Worm (Caenorhabditis elegans) whole organism, L4 larva: ENCODE results near the gene crh-1.

Source experiments
- F10B5.3 ChIP-seq: sonication (generic microtip); optimal IDR thresholded peaks from 2 replicates; lab custom pipeline; 2016; ENCODE audit warnings: mild to moderate bottlenecking, missing genetic modification characterization, missing compliant biosample characterization
- F26F4.8 ChIP-seq: fragments of 200-800 bp; sonication (Bioruptor generic); conservative IDR thresholded peaks from 2 replicates; pipeline ENCODE4 v1.3.6; 2022; ENCODE audit warnings: missing genetic modification characterization, missing compliant biosample characterization
- F37D6.2 ChIP-seq: sonication (generic microtip); optimal IDR thresholded peaks from 2 replicates; lab custom pipeline; 2016; ENCODE audit warnings: mild to moderate bottlenecking, missing genetic modification characterization, missing compliant biosample characterization
- T20F7.1 ChIP-seq: fragments of 200-800 bp; sonication (Bioruptor generic); optimal IDR thresholded peaks from 2 replicates; lab custom pipeline; 2018; ENCODE audit warnings: mild to moderate bottlenecking, missing genetic modification characterization, missing compliant biosample characterization
- Y48G9A.11 ChIP-seq: fragments of 200-800 bp; sonication (Bioruptor generic); IDR thresholded peaks from 2 replicates; pipeline ENCODE4 v1.3.6; 2022; ENCODE audit warnings: missing genetic modification reagents, missing genetic modification characterization, missing compliant biosample characterization
- ZK546.5 ChIP-seq, 2 experiments: sonication (generic microtip); optimal IDR thresholded peaks; 2 replicates each; lab custom pipeline; 2017; ENCODE audit warnings: missing biosample characterization in 2 of 2, missing genetic modification characterization in 2 of 2
- aha-1 ChIP-seq: fragments of 150-350 bp; peaks from one replicate; lab custom pipeline; 2014; ENCODE audit warnings: missing biosample characterization, missing genetic modification characterization
- aly-2 ChIP-seq: sonication (generic microtip); optimal IDR thresholded peaks from 2 replicates; lab custom pipeline; 2018; ENCODE audit warnings: missing biosample characterization, missing genetic modification characterization
- arid-1 ChIP-seq: fragments of 200-800 bp; sonication (Bioruptor generic); conservative IDR thresholded peaks from 2 replicates; pipeline ENCODE4 v1.3.6; 2022; ENCODE audit warnings: missing genetic modification reagents, missing genetic modification characterization, missing compliant biosample characterization
- attf-4 ChIP-seq: sonication (generic microtip); optimal IDR thresholded peaks from 3 replicates; lab custom pipeline; 2017; ENCODE audit warnings: missing biosample characterization, missing genetic modification characterization
- ceh-28 ChIP-seq: fragments of 150-350 bp; optimal IDR thresholded peaks from 2 replicates; lab custom pipeline; 2014; ENCODE audit warnings: missing biosample characterization, missing genetic modification reagents, missing genetic modification characterization
- daf-16 ChIP-seq, 3 experiments: sonication (generic microtip); optimal IDR thresholded peaks; 2 replicates each; lab custom pipeline; 2016 to 2017; ENCODE audit warnings: missing genetic modification characterization in 3 of 3, missing genetic modification reagents in 3 of 3, mild to moderate bottlenecking in 2 of 3, missing compliant biosample characterization in 2 of 3, missing biosample characterization in 1 of 3, moderate library complexity in 1 of 3
- daf-8 ChIP-seq: fragments of 200-800 bp; sonication (Bioruptor generic); IDR thresholded peaks from 2 replicates; pipeline ENCODE4 v1.3.6; 2022; ENCODE audit warnings: missing genetic modification characterization, missing compliant biosample characterization
- dmd-8 ChIP-seq: fragments of 200-800 bp; sonication (Bioruptor generic); IDR thresholded peaks from 2 replicates; pipeline ENCODE4 v1.3.6; 2022; ENCODE audit warnings: missing genetic modification characterization, missing compliant biosample characterization
- duxl-1 ChIP-seq: sonication (generic microtip); optimal IDR thresholded peaks from 2 replicates; lab custom pipeline; 2016; ENCODE audit warnings: mild to moderate bottlenecking, missing genetic modification characterization, moderate library complexity, missing compliant biosample characterization; ENCODE audit not compliant: poor library complexity
- egl-27 ChIP-seq: sonication (generic microtip); optimal IDR thresholded peaks from 3 replicates; lab custom pipeline; 2017; ENCODE audit warnings: missing biosample characterization, missing genetic modification reagents, missing genetic modification characterization
- jun-1 ChIP-seq: fragments of 150-350 bp; optimal IDR thresholded peaks from 2 replicates; lab custom pipeline; 2014; ENCODE audit warnings: missing biosample characterization, missing genetic modification reagents, missing genetic modification characterization
- lim-7 ChIP-seq: fragments of 200-800 bp; sonication (Bioruptor generic); IDR thresholded peaks from 2 replicates; pipeline ENCODE4 v1.3.6; 2022; ENCODE audit warnings: missing genetic modification characterization, missing compliant biosample characterization
- lin-13 ChIP-seq: fragments of 150-350 bp; optimal IDR thresholded peaks from 2 replicates; lab custom pipeline; 2014; ENCODE audit warnings: missing biosample characterization, missing genetic modification reagents, missing genetic modification characterization
- lin-15B ChIP-seq: fragments of 150-350 bp; sonication (generic microtip); optimal IDR thresholded peaks from 3 replicates; lab custom pipeline; 2014; ENCODE audit warnings: missing biosample characterization, missing genetic modification characterization
- lin-39 ChIP-seq: fragments of 150-350 bp; optimal IDR thresholded peaks from 2 replicates; lab custom pipeline; 2014; ENCODE audit warnings: missing biosample characterization, missing genetic modification reagents, missing genetic modification characterization
- lir-3 ChIP-seq: sonication (generic microtip); optimal IDR thresholded peaks from 2 replicates; lab custom pipeline; 2016; ENCODE audit warnings: mild to moderate bottlenecking, missing genetic modification characterization, missing compliant biosample characterization
- lsy-2 ChIP-seq, 2 experiments: fragments of 150-350 bp in 1 of 2; sonication (generic microtip) in 1 of 2; optimal IDR thresholded peaks; 2 replicates each; lab custom pipeline; 2014 to 2017; ENCODE audit warnings: missing biosample characterization in 2 of 2, missing genetic modification characterization in 2 of 2
- madf-9 ChIP-seq: fragments of 200-800 bp; sonication (Bioruptor generic); conservative IDR thresholded peaks from 2 replicates; pipeline ENCODE4 v1.3.6; 2022; ENCODE audit warnings: missing genetic modification reagents, missing genetic modification characterization, missing compliant biosample characterization
- nhr-102 ChIP-seq: sonication (generic microtip); optimal IDR thresholded peaks from 2 replicates; lab custom pipeline; 2016; ENCODE audit warnings: mild to moderate bottlenecking, missing genetic modification characterization, moderate library complexity, missing compliant biosample characterization
- nhr-11 ChIP-seq: fragments of 150-350 bp; optimal IDR thresholded peaks from 2 replicates; lab custom pipeline; 2014; ENCODE audit warnings: missing biosample characterization, missing genetic modification characterization
- nhr-42 ChIP-seq: fragments of 200-800 bp; sonication (Bioruptor generic); IDR thresholded peaks from 2 replicates; pipeline ENCODE4 v1.3.6; 2022; ENCODE audit warnings: missing genetic modification characterization, missing compliant biosample characterization
- nhr-76 ChIP-seq: fragments of 150-350 bp; optimal IDR thresholded peaks from 2 replicates; lab custom pipeline; 2014; ENCODE audit warnings: missing biosample characterization, missing genetic modification characterization
- nhr-77 ChIP-seq: fragments of 150-350 bp; optimal IDR thresholded peaks from 2 replicates; lab custom pipeline; 2014; ENCODE audit warnings: missing biosample characterization, missing genetic modification characterization
- pha-4 ChIP-seq, 2 experiments: fragments of 150-350 bp in 1 of 2; fragments of 200-800 bp in 1 of 2; sonication (Bioruptor generic) in 1 of 2; IDR thresholded peaks in 1 of 2; optimal IDR thresholded peaks in 1 of 2; 2 replicates each; pipeline versions ENCODE4 v1.3.6 to Lab custom; 2014 to 2022; ENCODE audit warnings: missing genetic modification characterization in 2 of 2, missing genetic modification reagents in 2 of 2, missing biosample characterization in 1 of 2, missing compliant biosample characterization in 1 of 2
- php-3 ChIP-seq: fragments of 200-800 bp; sonication (Bioruptor generic); IDR thresholded peaks from 2 replicates; pipeline ENCODE4 v1.3.6; 2022; ENCODE audit warnings: missing genetic modification reagents, missing genetic modification characterization, missing compliant biosample characterization
- rbr-2 ChIP-seq: sonication (generic microtip); optimal IDR thresholded peaks from 2 replicates; lab custom pipeline; 2016; ENCODE audit warnings: missing genotype, missing genetic modification characterization, missing compliant biosample characterization
- saeg-2 ChIP-seq: fragments of 200-800 bp; sonication (Bioruptor generic); IDR thresholded peaks from 2 replicates; pipeline ENCODE4 v1.3.6; 2022; ENCODE audit warnings: missing genetic modification reagents, missing genetic modification characterization, missing compliant biosample characterization
- sdz-12 ChIP-seq: fragments of 200-800 bp; sonication (Bioruptor generic); optimal IDR thresholded peaks from 2 replicates; lab custom pipeline; 2018; ENCODE audit warnings: mild to moderate bottlenecking, missing genetic modification characterization, missing compliant biosample characterization
- set-16 ChIP-seq: fragments of 200-800 bp; sonication (Bioruptor generic); IDR thresholded peaks from 2 replicates; pipeline ENCODE4 v1.3.6; 2022; ENCODE audit warnings: missing genetic modification reagents, missing genetic modification characterization, missing compliant biosample characterization
- snpc-1.2 ChIP-seq: fragments of 200-800 bp; sonication (Bioruptor generic); IDR thresholded peaks from 2 replicates; pipeline ENCODE4 v1.3.6; 2022; ENCODE audit warnings: missing genetic modification reagents, missing genetic modification characterization, missing compliant biosample characterization
- spr-3 ChIP-seq: fragments of 200-800 bp; sonication (Bioruptor generic); optimal IDR thresholded peaks from 2 replicates; lab custom pipeline; 2018; ENCODE audit warnings: mild to moderate bottlenecking, missing genetic modification characterization, missing compliant biosample characterization

crh-1 gene

ce11 chrIII:11611618-11612247 is 45.8 kb upstream of the crh-1 start:
- TF ChIP-seq dmd-8 (GFP tag; lab: Robert Waterston, UW) (0 out of 2 replicates have a peak, but pooled peaks have one; percentile 39), pha-4 (GFP tag; IDR thresholded peaks at IDR 0.05; lab: Robert Waterston, UW) (peak; percentile 98; the same call in 1 of the 2 replicates), pha-4 (tag; optimal IDR thresholded peaks at IDR 0.05; lab: Kevin White, UChicago) (no peak), aha-1 (tag; lab: Kevin White, UChicago) (peak; percentile 62), spr-3 (GFP tag; lab: Kevin White, UChicago) (no peak), php-3 (GFP tag; lab: Robert Waterston, UW) (0 out of 2 replicates have a peak, but pooled peaks have one; percentile 23), nhr-76 (tag; lab: Kevin White, UChicago) (no peak), sdz-12 (GFP tag; lab: Kevin White, UChicago) (no peak), lim-7 (GFP tag; lab: Robert Waterston, UW) (0 out of 2 replicates have a peak, but pooled peaks have one; percentile 3), lin-39 (tag; lab: Kevin White, UChicago) (no peak), duxl-1 (no peak), set-16 (GFP tag; lab: Robert Waterston, UW) (peak; percentile 99)

DNA sequence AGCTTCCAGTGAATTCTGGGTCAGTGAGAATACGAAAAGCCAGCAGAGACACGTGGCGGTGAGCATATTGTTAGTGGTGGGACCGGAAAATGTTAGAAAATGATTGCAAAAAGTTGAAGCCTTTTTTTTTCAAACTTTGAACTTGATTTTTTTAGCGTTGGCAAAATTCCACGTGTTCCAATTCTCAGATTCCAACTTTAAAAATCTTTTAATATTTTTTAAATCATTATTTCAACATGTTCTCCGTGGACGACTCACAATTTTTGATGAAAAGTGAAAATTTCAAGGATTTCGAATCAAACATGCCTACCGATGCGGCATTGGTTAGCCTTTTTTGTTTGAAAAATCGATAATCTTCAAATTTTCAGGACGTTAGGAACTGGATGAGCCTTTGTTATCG is 45.2 kb upstream of the crh-1 start, which contains the start of the genes Y66A7A.9 and Y66A7A.4:
Gene Y66A7A.9, minus strand, starts transcription at position 101 of the 400 bp plus-strand sequence.
Gene Y66A7A.4, plus strand, starts transcription at position 237 of the 400 bp plus-strand sequence.
- TF ChIP-seq nhr-11 (no peak), aha-1 (tag; lab: Kevin White, UChicago) (peak; percentile 32), arid-1 (GFP tag; lab: Robert Waterston, UW) (no peak), F10B5.3 (no peak), F26F4.8 (GFP tag; lab: Robert Waterston, UW) (no peak), jun-1 (tag; lab: Kevin White, UChicago) (no peak), nhr-42 (GFP tag; lab: Robert Waterston, UW) (no peak)

DNA sequence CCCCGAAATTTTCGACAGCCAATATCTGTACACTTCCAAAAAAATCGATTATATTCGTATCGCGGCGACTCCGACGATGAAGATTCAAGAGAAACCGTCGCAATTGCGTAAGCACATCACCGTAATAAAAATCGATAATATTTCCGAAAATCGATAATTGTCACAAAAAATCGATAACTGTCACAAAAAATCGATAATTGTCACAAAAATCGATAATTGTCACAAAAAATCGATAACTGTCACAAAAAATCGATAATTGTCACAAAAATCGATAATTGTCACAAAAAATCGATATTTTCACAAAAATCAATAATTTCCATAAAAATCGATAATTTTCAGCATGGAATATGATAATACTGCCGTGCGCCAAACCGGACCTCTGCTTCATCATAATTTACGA is 43.2 kb upstream of the crh-1 start:
- peak; percentile 99 for TF ChIP-seq ceh-28 (tag; lab: Kevin White, UChicago)

ce11 chrIII:11614874-11615273 is 42.7 kb upstream of the crh-1 start:
- TF ChIP-seq ceh-28 (tag; lab: Kevin White, UChicago) (peak; percentile 99), T20F7.1 (GFP tag; lab: Kevin White, UChicago) (no peak)
- TF ChIP-seq, all 104 proteins: peak for 1

DNA sequence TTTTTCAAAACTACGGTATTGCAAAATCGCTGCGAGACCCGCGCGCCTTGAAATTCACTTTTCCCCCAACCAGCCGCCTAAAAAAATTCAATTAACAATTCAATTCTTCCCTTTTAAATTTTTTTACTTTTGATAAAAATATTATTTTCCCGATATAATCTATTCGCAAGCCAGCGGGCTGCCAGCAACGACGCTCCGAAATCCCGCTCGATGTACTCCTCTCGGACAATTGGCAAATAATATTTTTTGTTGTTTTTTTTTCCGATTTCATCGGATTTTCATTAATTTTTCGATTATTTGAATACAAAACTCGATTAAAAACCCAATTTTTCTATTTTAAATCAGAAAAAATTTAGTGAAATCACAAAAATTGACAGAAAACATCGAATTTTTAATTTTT is 41.8 kb upstream of the crh-1 start:
- TF ChIP-seq aha-1 (tag; lab: Kevin White, UChicago) (peak; percentile 23), Y48G9A.11 (GFP tag; lab: Robert Waterston, UW) (peak; percentile 62), F37D6.2 (no peak), daf-16 (GFP tag; optimal IDR thresholded peaks at IDR 0.05; lab: Kevin White, UChicago) (no peak), daf-16 (tag; optimal IDR thresholded peaks at IDR 0.05; lab: Kevin White, UChicago) (no peak)

DNA sequence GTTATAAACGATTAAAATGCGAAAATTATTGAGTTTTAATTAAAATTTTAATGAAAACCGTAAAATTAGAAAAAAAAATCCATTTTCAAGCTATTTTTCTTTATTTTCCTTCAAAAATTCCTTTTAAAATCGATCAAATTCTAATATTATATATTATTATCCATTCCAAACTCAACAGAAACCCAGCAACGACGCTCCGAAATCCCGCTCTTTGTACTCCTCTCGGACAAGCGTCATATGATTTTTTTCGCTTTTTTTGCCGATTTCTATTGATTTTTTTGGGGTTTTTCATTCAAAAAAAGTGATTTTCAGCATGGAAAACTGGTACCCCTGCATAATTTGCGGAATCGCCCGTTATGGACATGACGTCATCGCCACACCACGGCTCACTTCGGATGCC is 41.1 kb upstream of the crh-1 start, which contains the start of gene ceh-91:
Gene ceh-91, plus strand, starts transcription at position 301 of the 400 bp plus-strand sequence.
- TF ChIP-seq attf-4 (tag; lab: Kevin White, UChicago) (no peak), nhr-102 (tag; lab: Kevin White, UChicago) (no peak), egl-27 (tag; lab: Kevin White, UChicago) (no peak), jun-1 (tag; lab: Kevin White, UChicago) (no peak), rbr-2 (no peak), aly-2 (no peak), nhr-77 (tag; lab: Kevin White, UChicago) (no peak), daf-8 (GFP tag; lab: Robert Waterston, UW) (no peak), ZK546.5 (tag; optimal IDR thresholded peaks at IDR 0.05; lab: Kevin White, UChicago) (no peak), T20F7.1 (GFP tag; lab: Kevin White, UChicago) (no peak), snpc-1.2 (GFP tag; lab: Robert Waterston, UW) (no peak), saeg-2 (no peak), lin-13 (no peak), madf-9 (GFP tag; lab: Robert Waterston, UW) (no peak), lin-15B (tag; lab: Kevin White, UChicago) (no peak), lsy-2 (tag; optimal IDR thresholded peaks at IDR 0.05; lab: Kevin White, UChicago) (no peak), php-3 (GFP tag; lab: Robert Waterston, UW) (no peak), lir-3 (tag; lab: Kevin White, UChicago) (no peak)
